Fruit fly (Drosophila melanogaster) ovary, adult (tissue): ENCODE results near the gene CG43163.
A peak's percentile ranks its signal among the peaks of the same experiment; 100 is the strongest.

Experiments used
- CG17801 ChIP-seq: fragments of 200-800 bp; optimal IDR thresholded peaks from 2 replicates; lab custom pipeline; 2019; ENCODE audit warnings: missing biosample characterization, mild to moderate bottlenecking, missing genetic modification characterization, moderate library complexity; ENCODE audit not compliant: partially characterized antibody

The CG43163 gene

DNA sequence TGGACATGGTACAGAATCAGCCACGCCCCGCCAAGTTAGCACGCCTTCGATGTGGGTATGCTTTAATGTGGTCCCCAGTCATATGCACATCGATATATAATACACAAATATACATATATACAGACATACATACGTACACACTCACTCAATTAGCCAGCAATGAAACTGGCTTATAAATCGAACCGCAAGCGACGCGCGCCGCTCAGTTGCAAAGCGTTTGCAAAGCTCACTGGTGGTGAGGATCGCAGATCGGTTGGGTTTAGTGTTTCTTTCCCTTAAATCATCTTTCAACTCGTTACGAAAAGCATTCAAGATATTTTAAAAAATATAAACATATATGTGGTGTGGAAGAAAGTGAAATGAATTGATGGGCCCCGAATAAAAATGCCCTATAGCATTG is 21.6 kb upstream of the CG43163 start:
- peak; percentile 18 for TF ChIP-seq CG17801

DNA sequence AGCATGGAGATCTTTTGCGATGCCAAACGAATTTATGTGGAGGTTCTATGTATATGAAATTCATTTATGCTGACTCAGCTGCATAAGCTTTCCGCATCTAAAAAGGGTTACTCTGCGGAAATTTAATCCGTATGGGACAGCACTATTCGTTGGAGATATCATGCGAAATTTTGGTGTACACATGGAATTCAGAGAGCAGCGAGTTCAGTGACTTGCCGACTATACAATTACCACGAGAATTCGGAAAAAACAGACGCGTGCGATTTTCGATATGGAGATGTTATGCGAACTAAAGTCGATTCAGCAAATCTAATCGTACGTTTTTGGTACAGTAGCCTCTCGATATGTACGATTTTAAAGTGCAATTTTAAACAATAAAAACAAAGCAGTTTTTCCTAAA is 20.9 kb upstream of the CG43163 start:
- TF ChIP-seq CG17801: no peak

DNA sequence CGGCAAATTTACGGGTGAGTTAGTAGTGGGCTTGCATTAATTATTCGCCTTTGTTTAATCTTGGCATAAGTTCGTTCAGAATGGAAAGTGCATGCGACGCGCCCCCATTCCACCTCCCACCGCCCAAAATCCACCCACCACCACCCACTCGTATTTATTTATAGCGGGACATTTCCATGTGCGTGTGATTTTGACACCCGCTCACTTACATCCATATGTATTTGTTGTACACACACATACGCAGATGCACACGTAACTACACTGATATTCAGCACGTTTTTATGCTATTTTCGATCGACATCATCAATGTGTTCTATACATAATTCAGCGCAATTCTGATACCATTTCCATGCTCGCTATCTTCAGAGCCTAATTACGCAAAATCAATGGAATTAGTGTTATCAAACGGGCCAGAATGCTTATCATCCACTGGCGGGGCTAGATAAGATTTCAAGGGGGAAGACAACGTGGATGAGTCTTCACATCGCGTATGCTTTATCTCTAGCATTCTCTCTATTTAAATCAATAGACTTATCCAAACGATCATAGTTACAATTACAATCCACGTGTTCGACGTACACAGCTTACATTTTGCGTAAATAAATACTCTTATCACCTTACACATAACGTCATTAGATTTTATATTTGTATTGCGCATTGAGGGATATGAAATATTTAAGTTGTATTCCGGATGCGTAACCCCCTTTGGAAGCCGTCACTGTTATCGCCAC is 18.9 kb upstream of the CG43163 start:
- no peak for TF ChIP-seq CG17801

DNA sequence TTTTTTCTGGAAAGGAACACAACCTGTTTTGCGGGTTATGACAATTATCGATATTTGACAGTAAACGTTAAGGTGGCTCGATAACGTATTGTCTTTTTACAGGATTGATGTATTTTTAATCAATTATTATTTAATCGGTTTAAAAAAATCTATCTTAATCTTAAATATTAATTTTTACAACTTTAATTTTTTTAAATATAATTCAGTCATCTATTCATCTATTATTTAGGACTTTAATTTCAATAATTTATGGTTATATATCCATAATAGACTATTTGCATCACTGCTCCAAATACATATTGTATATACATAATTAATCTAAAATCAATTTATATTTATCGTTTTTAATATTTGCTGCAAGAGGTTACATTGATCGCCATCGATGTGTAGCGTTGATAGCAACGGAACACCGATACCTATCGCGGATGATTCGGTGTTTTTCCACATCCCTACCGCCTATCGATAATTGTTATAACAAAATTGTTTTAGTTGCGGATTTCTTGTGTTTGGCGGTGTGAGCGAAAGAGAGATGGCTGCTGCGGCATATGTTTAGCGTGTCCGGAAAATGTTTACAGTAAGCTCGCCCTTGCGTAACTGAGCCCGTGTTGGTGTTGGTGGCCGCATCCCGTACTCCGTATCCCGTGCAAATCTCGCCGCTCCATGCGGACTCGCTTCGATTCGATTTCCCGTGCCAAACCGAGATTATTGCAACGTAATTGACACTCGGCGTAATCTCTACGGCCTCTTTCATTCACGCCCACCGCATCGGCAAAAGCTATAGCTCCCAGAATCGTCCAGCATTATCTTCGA is 18.1 kb upstream of the CG43163 start, which contains the start of the genes GstO1 and foi:
TSS of gene GstO1 (minus strand) at position 51 of the 810 bp plus-strand sequence.
TSS of gene foi (plus strand) at position 429 of the 810 bp plus-strand sequence.
- peak; percentile 55 for TF ChIP-seq CG17801

DNA sequence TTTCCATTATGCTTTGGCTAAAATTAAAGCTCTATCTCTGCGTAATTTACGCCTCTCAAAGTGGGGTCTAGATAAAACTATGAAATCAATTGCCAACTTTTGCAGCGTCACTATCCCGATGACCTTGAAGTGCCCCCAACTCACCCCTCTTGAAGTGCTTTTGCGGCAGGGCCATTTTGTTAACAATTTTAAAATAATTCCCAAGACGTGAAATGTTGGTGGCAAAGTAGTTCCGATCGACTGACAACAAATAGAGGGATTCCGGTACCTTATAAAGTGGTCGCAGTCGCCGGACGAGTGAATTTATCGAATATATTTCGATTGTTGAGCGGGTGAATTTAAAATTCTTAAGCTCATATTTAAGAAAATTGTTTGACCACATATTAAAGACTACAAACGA is 16.3 kb upstream of the CG43163 start, which contains the start of gene GstO2:
TSS of gene GstO2 (minus strand) at position 245 of the 400 bp plus-strand sequence.
- peak; percentile 51 for TF ChIP-seq CG17801

DNA sequence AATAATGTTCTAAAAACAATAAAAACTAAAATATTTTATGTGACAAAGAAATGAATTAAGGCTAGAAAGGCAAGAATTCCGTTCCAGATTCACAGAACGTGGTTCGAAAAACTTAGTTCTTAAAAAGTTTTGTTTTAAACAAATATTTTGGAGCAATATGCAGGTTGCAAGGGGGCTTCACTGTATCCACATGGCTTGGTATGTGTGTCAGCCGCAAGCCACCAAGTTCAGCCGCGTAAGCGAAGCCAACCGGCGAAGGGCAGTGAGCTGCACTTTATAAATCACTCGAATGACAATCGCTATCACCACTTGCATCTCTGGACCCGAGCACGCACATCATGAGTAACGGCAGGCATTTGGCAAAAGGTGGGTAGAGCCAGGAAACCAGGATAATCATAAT is 13.3 kb upstream of the CG43163 start, which contains the start of gene se:
TSS of gene se (plus strand) at position 301 of the 400 bp plus-strand sequence.
- no peak for TF ChIP-seq CG17801

DNA sequence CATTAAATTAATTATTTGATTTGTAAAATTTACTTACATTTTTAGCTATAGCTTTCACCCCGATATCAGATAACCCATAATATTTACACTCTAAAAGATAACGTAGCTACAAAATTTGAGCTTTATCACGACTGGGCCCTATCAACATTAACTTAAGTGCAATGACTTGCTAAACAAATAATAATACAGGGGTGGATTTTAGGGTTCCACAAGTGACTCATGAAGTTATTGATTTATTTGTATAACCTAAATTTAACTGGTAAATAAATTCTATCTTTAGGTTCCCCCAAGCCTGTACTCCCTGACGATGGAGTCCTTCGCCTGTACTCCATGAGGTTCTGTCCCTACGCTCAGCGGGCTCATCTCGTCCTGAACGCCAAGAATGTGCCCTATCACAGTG is 12.3 kb upstream of the CG43163 start:
- TF ChIP-seq CG17801: no peak

DNA sequence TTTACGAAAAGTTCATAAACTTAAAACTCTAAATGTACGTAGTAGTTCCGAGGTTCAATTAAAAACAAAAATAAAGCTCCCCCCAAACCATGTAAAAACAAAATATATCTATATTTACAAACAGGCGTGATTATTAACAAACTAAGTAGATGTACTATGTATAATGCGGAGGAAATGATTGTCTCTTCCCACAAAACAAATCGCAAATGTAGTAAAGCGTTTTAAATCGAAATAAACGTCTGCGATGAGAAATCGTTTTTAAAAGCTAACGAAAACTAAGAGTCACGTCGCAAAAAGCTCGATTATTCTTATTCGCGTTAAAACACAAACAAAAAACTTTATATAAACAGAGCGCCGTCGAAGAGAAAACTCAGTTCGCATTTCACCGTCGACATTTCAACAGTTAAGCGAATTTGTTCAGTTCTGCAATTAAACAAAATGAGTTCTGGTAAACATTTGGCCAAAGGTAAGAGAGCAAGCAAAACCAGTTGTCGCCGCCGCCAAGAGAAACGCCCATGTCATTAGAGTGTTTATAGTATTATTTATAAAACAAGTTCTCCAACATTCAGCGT is 11.7 kb upstream of the CG43163 start, which contains the start of gene GstO3:
TSS of gene GstO3 (plus strand) at position 370 of the 572 bp plus-strand sequence.
- TF ChIP-seq CG17801: peak; percentile 51

DNA sequence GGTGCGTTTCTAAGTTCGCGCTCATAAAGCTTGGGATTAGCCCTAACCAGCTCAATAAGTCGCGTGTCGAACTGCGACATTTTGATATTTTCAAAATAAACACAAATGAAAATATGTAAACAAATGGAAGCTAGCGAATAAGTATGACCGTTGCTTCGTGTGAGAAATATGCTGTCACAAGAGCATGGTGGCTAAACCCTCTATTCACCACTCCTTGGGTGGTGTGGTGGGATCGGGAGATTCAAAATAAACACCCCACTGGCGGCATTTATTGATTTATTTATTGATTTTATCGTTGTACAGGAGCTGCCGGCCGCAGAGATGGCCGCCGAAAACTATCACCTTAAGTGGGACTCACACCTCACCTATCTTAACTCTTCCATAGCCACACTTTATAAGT is 7.8 kb upstream of the CG43163 start, which contains the start of gene CG6683:
TSS of gene CG6683 (minus strand) at position 154 of the 400 bp plus-strand sequence.
- TF ChIP-seq CG17801: no peak

DNA sequence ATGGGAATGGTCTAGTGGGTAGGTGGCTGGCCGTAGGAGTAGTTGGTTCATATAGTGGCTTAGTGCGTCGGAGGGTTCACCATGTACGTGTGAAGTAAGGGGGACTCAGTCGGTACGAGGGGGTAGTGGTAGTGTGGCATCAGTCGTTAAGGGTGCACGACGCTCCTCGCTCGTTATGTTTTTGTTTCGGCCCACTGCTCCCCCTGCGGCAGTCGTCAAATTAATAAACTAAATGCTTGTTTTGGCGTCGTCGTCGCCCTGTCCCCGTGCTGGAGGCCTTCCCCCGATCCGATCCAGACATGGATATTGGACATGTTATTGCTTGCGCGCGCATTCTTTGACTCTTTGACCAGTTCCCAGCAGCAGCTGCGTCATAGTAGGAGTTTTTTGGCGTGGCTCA is 6.3 kb upstream of the CG43163 start:
- TF ChIP-seq CG17801: no peak

DNA sequence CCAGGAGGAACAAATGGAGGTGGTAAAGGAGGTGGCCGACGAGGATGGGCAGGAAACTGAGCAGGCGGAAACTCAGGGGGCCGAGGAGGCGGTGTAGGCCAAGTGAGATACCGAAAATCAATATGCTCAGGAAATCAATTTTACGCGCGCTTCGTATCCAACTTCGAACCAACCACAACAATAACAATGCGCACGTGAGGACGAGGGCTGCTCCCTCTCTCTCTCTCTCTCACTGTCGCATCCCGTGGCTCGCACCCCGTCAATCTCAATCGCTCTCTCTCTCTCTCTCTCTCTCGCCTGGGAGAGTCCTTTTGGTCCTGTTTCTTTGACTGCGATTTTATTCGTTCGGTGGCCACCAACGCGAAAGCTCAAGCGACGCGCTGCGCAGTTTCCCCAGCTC is 5.5 kb upstream of the CG43163 start, which contains the start of gene CG6765:
TSS of gene CG6765 (plus strand) at position 340 of the 400 bp plus-strand sequence.
- TF ChIP-seq CG17801: no peak

DNA sequence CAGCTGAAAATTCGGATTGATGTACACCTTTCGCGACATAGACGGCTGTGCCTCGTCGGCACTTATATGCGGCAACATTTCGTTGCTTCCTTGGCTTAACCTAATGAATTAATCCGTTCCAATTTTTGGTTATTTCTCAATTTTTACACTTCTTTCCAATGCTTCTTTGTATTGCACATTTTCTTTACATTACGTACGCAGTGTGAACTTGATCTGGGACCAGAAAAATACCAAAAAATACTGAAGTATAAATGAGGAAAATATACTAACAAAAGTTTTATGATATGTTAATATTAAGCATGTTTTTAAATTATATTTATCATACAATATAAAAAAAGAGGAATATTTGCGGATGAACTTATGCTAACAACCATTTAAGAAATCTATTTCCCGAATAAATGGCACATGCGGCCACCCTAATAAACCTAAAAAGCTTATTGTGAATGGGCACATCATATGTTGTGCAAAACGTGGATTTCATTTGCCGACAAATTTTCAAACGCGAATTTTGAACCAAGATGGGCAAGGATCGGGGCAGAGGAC is 2.7 kb upstream of the CG43163 start, which contains the start of the genes ZC3H3 and Pus7:
TSS of gene ZC3H3 (minus strand) at position 197 of the 543 bp plus-strand sequence.
TSS of gene Pus7 (plus strand) at position 437 of the 543 bp plus-strand sequence.
- no peak for TF ChIP-seq CG17801

DNA sequence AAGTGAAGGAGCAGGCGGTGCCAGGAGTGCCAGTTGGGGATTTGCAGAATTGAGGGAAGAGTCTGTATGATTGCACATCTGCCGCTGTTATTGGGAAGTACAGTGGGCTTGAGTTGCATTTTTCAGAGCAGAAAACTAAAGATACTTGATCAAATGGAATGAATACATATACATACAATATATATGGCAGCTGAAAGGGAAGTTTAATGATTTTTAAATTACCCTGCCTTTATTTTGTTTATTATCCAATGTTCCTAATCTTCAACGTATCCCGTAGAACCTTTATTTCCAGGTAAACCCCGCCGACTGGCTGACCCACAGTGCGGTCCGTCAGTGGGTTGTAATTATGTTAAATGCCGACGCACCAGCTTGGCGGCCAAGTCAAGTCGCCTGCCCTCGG is 26.0 kb downstream of the CG43163 start:
- TF ChIP-seq CG17801: no peak

DNA sequence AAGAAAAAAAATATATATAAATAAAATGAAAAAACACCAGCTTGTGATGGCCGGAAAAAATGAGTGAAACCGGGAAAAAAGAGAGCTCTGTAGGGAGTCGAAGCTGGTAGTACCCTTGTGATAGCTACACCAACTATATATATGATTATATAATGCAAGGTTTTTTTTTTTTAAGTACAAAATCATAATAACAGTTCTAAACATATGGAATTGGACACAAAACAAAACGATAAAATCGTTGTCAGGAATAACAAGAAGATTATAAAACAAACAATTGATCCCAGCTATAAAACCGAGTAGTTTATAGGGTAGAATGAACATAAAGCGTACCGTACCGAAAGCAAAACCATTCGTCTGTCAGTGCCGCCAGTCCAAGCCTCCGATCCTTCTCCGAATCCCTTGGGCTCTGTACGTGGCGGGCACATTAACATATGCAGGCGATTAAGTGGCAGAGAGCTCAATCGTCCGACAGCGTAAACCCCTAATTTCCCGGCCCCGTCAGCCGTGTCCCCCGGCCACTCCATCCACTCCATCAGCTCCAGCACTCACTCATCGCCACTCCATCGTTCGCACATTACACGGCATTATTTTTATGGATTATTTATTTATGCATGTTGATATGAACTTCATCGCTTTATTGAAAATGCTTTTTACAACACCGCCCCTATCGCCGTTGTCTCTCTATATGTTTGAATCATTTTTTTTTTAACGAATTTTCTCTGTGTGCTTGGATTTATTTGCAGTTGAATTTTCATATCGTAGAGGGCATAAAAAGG is 45.5 kb downstream of the CG43163 start:
- TF ChIP-seq CG17801: no peak
